Worm (Caenorhabditis elegans): ENCODE data around the gene ced-10.
A peak's percentile ranks its signal among the peaks of the same experiment; 100 is the strongest.

Gene ced-10

DNA sequence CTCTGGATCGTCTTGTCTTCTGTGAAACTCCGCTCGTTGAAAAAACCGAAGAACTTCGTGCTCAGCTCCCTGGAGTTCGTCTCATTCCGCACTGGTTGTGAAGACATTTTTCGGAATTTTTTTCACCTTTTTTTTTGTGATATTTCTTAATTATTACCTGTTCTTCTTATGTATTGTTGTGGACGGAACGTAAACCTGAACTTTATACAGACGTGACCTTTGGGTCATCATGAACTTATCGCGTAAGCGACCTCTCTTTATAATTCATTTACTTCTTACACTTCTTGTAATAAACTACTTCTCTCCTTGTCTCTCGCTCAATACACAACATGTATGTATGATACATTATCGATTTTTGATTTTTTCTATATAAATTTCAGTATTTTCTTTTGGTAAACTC, 22.8 kb upstream of the ced-10 start, which contains the start of gene M57.1 (continued):
- no peak for TF ChIP-seq lir-3 (tag; optimal IDR thresholded peaks at IDR 0.05)
- no peak for TF ChIP-seq F44E2.7 (GFP tag; IDR thresholded peaks at IDR 0.05)

DNA sequence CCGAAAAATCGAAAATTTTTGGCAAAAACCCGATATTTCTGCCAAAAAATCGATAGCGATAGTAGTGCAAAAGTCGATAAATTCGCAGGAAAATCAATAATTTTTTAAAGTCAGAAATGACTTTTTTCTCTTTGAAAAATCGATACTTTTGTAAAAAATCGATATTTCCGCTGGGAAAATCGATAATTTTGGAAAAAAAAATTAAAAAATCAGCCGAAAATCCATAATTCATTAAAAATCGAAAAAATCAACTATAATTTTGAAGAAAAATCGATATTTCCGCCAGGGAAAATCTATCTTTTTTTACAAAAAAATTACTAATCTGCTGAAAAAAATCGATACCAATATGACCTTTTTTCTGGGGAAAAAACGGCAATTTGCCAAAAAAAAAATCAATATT, 22.2 kb upstream of the ced-10 start:
- TF ChIP-seq ceh-44 (GFP tag; IDR thresholded peaks at IDR 0.05) (no peak), ceh-28 (tag; optimal IDR thresholded peaks at IDR 0.05) (peak; percentile 92)

DNA sequence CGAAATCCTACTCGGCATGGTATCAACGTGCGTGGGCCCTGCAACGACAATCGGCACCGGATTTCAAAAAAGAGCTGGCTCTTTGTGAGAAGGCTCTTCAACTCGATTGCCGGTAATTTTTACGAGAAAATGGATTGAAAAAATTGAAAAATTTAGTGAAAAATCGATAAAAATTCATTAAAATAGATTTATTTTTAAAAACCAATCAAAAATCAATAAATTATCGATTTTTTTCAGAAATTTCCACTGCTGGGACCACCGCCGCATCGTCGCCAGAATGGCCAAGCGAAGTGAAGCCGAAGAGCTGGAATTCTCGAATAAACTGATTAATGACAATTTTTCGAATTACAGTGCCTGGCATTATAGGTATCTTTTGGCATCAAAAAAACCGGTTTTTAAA, 18.6 kb upstream of the ced-10 start:
- TF ChIP-seq unc-62 (GFP tag; optimal IDR thresholded peaks at IDR 0.05 in 1 of 2) (peak in 1 of 2 experiments; percentile 40), unc-62 (tag; optimal IDR thresholded peaks at IDR 0.05) (no peak), arid-1 (GFP tag; conservative IDR thresholded peaks at IDR 0.05) (no peak), mxl-2 (GFP tag; conservative IDR thresholded peaks at IDR 0.05) (no peak), ceh-28 (tag; optimal IDR thresholded peaks at IDR 0.05) (peak; percentile 67)

DNA sequence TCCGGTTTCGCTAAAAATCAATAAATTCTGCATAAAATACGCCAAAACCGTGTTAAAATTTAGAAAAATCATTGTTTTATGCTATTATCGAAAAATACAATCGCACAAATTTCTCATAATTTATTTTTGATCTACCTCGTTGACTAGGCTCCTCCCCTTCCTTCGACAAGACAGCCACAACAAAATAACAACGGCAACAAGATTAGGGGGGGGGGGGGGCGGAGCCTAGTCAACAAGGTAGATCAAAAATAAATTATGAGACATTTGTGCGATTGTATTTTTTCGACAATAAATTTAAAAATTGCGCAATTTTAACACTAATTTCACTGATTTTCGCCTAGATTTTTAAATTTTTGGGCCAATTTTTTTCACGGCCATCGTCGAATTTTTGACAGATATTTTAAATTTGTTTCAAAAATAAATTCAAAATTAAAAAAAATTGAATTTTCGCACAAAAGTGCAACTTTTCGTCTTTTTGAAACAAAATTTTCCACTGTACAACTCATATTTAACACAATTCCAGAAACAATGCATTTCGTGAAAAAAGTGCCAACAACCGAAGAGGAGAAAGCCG, 17.6 kb upstream of the ced-10 start, which contains the start of gene M57.2:
TSS of gene M57.2 (plus strand) at position 524 of the 574 bp plus-strand sequence.
- TF ChIP-seq daf-8 (GFP tag; IDR thresholded peaks at IDR 0.05) (no peak), T20F7.1 (GFP tag; optimal IDR thresholded peaks at IDR 0.05) (no peak), ceh-32 (tag; optimal IDR thresholded peaks at IDR 0.05; ENCODE audit: poor library complexity) (no peak), mes-2 (tag; optimal IDR thresholded peaks at IDR 0.05; ENCODE audit: poor library complexity, severe bottlenecking) (no peak), pha-4 (GFP tag; IDR thresholded peaks at IDR 0.05) (no peak), pha-4 (tag; optimal IDR thresholded peaks at IDR 0.05) (no peak), nhr-42 (GFP tag; IDR thresholded peaks at IDR 0.05) (no peak), nhr-25 (tag; optimal IDR thresholded peaks at IDR 0.05; ENCODE audit: borderline replicate concordance, insufficient read depth) (no peak), skn-1 (tag; optimal IDR thresholded peaks at IDR 0.05) (no peak), nhr-6 (tag; optimal IDR thresholded peaks at IDR 0.05) (no peak), attf-4 (tag; optimal IDR thresholded peaks at IDR 0.05) (no peak), dmd-8 (GFP tag; IDR thresholded peaks at IDR 0.05) (no peak), zfp-2 (tag; optimal IDR thresholded peaks at IDR 0.05) (no peak)

DNA sequence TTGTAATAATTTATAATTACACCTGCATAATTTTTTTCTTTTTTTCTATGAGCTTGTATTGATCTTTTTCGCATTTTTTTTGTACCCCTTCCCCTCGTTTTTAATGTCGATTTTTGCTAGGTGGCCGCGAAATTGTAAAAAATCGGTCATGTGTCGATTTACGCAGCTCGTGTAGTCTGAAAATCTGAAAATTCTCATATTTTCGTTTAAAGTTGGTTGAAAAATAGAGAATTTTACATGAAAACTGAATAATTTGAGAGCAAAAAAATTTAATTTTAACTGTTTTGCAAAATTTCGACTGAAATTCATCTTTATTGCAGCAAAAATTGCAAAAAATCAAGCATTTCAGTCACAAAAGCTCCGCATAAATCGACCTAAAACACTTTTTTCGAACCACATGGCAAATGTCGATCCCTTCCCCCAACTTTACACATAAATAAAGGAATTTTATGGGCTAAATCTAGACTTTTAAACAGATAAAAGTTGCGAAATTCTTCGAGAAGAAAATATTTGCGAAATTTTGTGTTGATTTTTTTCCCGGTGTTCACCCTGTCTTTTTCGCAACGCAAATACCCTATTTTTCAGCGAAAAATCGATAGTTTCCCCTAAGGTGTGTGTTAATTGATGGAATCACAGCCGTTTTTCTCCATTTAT, 16.9 kb upstream of the ced-10 start:
- TF ChIP-seq unc-62 (GFP tag; optimal IDR thresholded peaks at IDR 0.05 in 1 of 2) (peak in 1 of 2 experiments; percentile 82), unc-62 (tag; optimal IDR thresholded peaks at IDR 0.05) (no peak), jun-1 (tag; optimal IDR thresholded peaks at IDR 0.05) (no peak)

DNA sequence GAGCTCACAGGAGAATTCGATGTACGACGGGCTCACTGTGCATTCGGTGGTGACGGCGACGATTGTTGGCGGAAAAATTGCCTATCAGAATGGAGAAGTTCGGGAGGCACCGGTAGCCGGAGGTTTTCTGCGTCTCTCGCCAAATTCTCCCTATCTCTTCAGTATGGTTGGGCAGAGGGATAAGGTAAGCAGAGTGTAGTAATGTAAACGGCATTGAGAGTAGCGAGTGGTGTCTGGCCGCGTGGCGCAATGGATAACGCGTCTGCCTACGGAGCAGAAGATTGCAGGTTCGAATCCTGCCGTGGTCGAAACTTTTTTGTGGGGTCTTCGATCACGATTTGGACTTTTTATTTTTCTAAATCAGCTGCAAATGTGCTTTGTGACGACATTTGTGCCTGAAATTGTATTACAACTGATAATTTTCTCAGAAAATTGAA, 15.3 kb upstream of the ced-10 start:
- TF ChIP-seq mxl-3 (GFP tag; optimal IDR thresholded peaks at IDR 0.05) (peak; percentile 16), ceh-82 (tag; optimal IDR thresholded peaks at IDR 0.05) (no peak), nhr-102 (tag; optimal IDR thresholded peaks at IDR 0.05) (peak; percentile 32), lir-3 (tag; optimal IDR thresholded peaks at IDR 0.05) (peak; percentile 7), zip-2 (tag; optimal IDR thresholded peaks at IDR 0.05) (peak; percentile 32), daf-19 (GFP tag; conservative IDR thresholded peaks at IDR 0.05) (peak; percentile 78), attf-4 (tag; optimal IDR thresholded peaks at IDR 0.05) (no peak), dmd-6 (GFP tag; IDR thresholded peaks at IDR 0.05) (peak; percentile 58), cey-2 (tag; optimal IDR thresholded peaks at IDR 0.05; ENCODE audit: borderline replicate concordance, insufficient read depth) (no peak), nhr-237 (tag; optimal IDR thresholded peaks at IDR 0.05) (no peak), F10B5.3 (tag; optimal IDR thresholded peaks at IDR 0.05) (no peak), ZK546.5 (tag; optimal IDR thresholded peaks at IDR 0.05) (no peak), ztf-7 (tag; optimal IDR thresholded peaks at IDR 0.05) (no peak), egl-27 (tag; optimal IDR thresholded peaks at IDR 0.05) (no peak), mes-2 (tag; optimal IDR thresholded peaks at IDR 0.05; ENCODE audit: poor library complexity, severe bottlenecking) (peak; percentile 74), fkh-10 (GFP tag; optimal IDR thresholded peaks at IDR 0.05) (no peak), nhr-10 (tag; optimal IDR thresholded peaks at IDR 0.05) (no peak), lsy-2 (tag; optimal IDR thresholded peaks at IDR 0.05) (peak in 1 of 2 experiments; percentile 49), daf-8 (GFP tag; IDR thresholded peaks at IDR 0.05) (0 out of 2 replicates have a peak, but pooled peaks have one; percentile 25), madf-5 (GFP tag; IDR thresholded peaks at IDR 0.05) (peak; percentile 62 to 76; a peak in 2 of 4 replicates), arid-1 (GFP tag; conservative IDR thresholded peaks at IDR 0.05) (peak; percentile 86; the same call in 1 of the 2 replicates), snpc-1.2 (GFP tag; IDR thresholded peaks at IDR 0.05) (peak; percentile 79), unc-39 (tag; optimal IDR thresholded peaks at IDR 0.05) (no peak), ceh-44 (GFP tag; IDR thresholded peaks at IDR 0.05) (peak; percentile 40; the same call in 1 of the 2 replicates)
